Worm (Caenorhabditis elegans): ENCODE measurements around the gene nlp-29.

The nlp-29 gene

DNA sequence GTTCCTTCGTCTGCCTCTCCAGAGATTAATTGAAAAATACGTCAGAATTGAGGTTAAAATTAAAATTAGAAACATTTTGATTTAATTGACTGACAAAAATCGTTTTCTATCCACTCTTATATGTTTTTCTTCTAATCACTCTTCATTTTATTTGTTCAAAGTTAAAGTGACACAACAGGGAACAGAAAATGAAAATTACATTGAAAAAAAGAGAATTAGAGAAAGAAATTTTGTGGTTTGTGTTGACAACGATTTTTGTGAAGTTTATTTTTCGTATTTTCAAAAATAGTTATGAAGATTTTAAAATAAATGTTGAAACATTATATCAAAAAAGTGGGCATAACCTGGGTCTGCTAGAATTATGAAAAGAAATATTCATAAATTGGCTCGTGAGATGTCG, 26.6 kb upstream of the nlp-29 start, which contains the start of gene cyp-34A5:
Gene cyp-34A5, minus strand, starts transcription at position 101 of the 400 bp plus-strand sequence.
- no peak for TF ChIP-seq Y56A3A.18 (GFP tag; IDR thresholded peaks at IDR 0.05)
- no peak for TF ChIP-seq mcd-1 (GFP tag; IDR thresholded peaks at IDR 0.05)
- no peak for TF ChIP-seq egrh-3 (GFP tag; IDR thresholded peaks at IDR 0.05)
- no peak for TF ChIP-seq C17E4.6 (GFP tag; IDR thresholded peaks at IDR 0.05)
- no peak for TF ChIP-seq B0336.3 (GFP tag; IDR thresholded peaks at IDR 0.05)
- TF ChIP-seq F23B12.7 (tag; optimal IDR thresholded peaks at IDR 0.05; ENCODE audit: insufficient read depth), result no peak
- no peak for TF ChIP-seq sea-2 (GFP tag; IDR thresholded peaks at IDR 0.05)

DNA sequence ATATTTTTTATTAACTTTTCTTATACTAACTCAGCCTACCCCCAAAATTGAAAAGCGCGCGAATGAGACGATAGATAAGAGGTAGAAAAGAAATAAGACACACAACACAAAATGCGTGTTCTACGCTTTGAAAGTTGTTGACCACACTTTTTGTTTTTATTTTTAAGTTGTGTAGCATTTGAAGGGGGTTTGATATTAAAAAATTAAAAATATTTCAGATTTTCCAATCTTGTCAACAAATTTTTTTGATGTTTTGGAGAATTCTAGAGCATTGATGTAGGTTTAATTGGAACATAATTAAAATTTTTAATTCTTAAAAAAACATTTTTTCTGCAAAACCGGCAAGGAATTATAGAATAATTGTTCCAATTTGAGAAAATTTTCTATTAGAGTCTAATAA, 23.0 kb upstream of the nlp-29 start, which contains the start of gene cyp-34A6:
Gene cyp-34A6, minus strand, starts transcription at position 101 of the 400 bp plus-strand sequence.
- TF ChIP-seq die-1 (tag; optimal IDR thresholded peaks at IDR 0.05) (no peak), ceh-91 (GFP tag; IDR thresholded peaks at IDR 0.05) (no peak), hsf-1 (GFP tag; IDR thresholded peaks at IDR 0.05) (no peak), lsl-1 (GFP tag; optimal IDR thresholded peaks at IDR 0.05) (no peak), hmg-1.2 (GFP tag; IDR thresholded peaks at IDR 0.05) (no peak), lir-1 (GFP tag; conservative IDR thresholded peaks at IDR 0.05) (no peak), rcor-1 (GFP tag; IDR thresholded peaks at IDR 0.05) (no peak), efl-1 (GFP tag; optimal IDR thresholded peaks at IDR 0.05) (no peak), unc-62 (GFP tag; optimal IDR thresholded peaks at IDR 0.05) (no peak), egl-18 (GFP tag; IDR thresholded peaks at IDR 0.05) (no peak)

DNA sequence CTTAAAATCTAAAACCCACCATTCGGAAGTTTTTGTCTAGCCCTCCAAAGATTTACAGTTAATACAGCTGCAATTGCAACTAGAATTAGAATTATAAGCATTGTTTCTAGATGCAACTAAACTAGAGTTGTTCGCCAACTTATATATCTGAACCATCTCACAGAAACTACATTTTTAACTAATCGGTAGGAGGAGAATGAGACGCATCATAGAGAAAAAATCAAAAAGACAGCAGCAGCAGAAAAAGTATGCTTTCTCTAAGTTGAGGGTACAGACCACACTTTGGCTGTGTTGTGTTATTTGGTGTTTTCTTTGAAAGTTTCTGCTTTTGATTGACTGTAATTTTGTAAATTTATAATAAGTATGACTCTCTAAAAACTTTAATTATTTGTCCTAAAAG, 20.5 kb upstream of the nlp-29 start, which contains the start of gene cyp-34A7:
Gene cyp-34A7, minus strand, starts transcription at position 101 of the 400 bp plus-strand sequence.
- TF ChIP-seq ceh-27 (GFP tag; optimal IDR thresholded peaks at IDR 0.05) (no peak), F33H1.4 (GFP tag; IDR thresholded peaks at IDR 0.05) (no peak), nhr-90 (tag; optimal IDR thresholded peaks at IDR 0.05) (no peak), F10E7.11 (tag; optimal IDR thresholded peaks at IDR 0.05) (no peak), madf-8 (GFP tag; conservative IDR thresholded peaks at IDR 0.05) (no peak), tlf-1 (GFP tag; optimal IDR thresholded peaks at IDR 0.05) (no peak), him-1 (tag; optimal IDR thresholded peaks at IDR 0.05) (no peak), nfya-2 (GFP tag; IDR thresholded peaks at IDR 0.05) (no peak), hmg-1.2 (GFP tag; IDR thresholded peaks at IDR 0.05) (no peak), dox-1 (GFP tag; IDR thresholded peaks at IDR 0.05) (no peak), let-526 (GFP tag; IDR thresholded peaks at IDR 0.05) (no peak), rcor-1 (GFP tag; IDR thresholded peaks at IDR 0.05) (no peak), egl-44 (GFP tag; IDR thresholded peaks at IDR 0.05) (no peak), ccch-3 (GFP tag; optimal IDR thresholded peaks at IDR 0.05) (no peak)

DNA sequence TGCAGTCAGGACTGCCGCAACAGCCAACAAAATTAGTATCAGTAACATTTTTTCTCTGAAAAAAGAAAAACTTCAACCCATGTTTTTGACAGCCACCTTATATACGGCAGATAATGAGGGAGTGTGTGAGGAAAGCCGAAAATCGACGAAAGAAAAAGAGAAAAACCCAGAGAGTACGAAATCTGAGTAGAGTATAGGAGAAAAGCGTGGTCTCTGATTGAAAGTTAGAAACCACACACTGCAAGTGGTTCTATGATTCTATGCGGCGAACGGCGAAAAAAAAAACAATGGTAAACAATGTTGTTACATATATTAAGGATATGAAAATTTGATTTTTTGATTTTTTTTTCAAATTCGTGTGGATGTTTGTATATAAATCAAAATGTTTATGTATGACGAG, 16.5 kb upstream of the nlp-29 start, which contains the start of gene cyp-34A8:
Gene cyp-34A8, minus strand, starts transcription at position 62 of the 400 bp plus-strand sequence.
- TF ChIP-seq ceh-40 (GFP tag; IDR thresholded peaks at IDR 0.05) (no peak), nhr-80 (tag; optimal IDR thresholded peaks at IDR 0.05) (peak; percentile 20)

DNA sequence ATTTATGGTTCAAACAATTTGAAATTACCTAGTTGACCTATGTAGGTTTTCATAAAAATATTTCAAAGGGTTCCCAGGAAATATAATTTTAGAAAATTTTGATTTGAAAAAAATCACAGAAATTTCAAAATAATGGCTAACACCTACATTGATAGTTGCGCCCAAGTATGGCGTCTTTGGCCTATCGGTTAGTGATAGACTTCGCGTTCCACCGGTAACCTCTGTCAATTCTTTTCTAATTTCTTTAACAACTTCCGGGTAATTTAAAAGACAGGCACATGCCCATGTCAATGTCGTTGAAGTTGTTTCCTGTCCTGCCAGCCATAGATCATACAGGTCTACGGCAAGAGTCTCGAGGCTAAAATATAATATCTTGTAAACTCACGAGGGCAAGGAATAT, 15.3 kb upstream of the nlp-29 start:
- TF ChIP-seq tbx-9 (tag; optimal IDR thresholded peaks at IDR 0.05; ENCODE audit: borderline replicate concordance) (no peak), ceh-40 (GFP tag; IDR thresholded peaks at IDR 0.05) (no peak), nfya-1 (tag; optimal IDR thresholded peaks at IDR 0.05; ENCODE audit: borderline replicate concordance, insufficient read depth) (no peak), snpc-3.4 (tag; optimal IDR thresholded peaks at IDR 0.05) (no peak), ZK185.1 (tag; optimal IDR thresholded peaks at IDR 0.05; ENCODE audit: poor library complexity, severe bottlenecking) (no peak), atf-7 (tag; optimal IDR thresholded peaks at IDR 0.05) (no peak), ceh-100 (GFP tag; IDR thresholded peaks at IDR 0.05) (no peak), K11D2.4 (GFP tag; IDR thresholded peaks at IDR 0.05) (no peak), tlf-1 (GFP tag; optimal IDR thresholded peaks at IDR 0.05) (no peak), nfya-2 (GFP tag; IDR thresholded peaks at IDR 0.05) (no peak), lag-1 (GFP tag; IDR thresholded peaks at IDR 0.05) (no peak), attf-5 (GFP tag; optimal IDR thresholded peaks at IDR 0.05) (no peak)

Data from whole organism, young adult.